Worm (Caenorhabditis elegans) whole organism, L4/young adult: ENCODE results near the gene tag-30.

Experiments
- W03F9.2 ChIP-seq: fragments of 150-350 bp; optimal IDR thresholded peaks from 2 replicates; lab custom pipeline; 2014; ENCODE audit warnings: missing biosample characterization, missing genetic modification characterization
- him-1 ChIP-seq: sonication (generic microtip); optimal IDR thresholded peaks from 2 replicates; lab custom pipeline; 2016; ENCODE audit warnings: missing genotype, missing genetic modification reagents, missing genetic modification characterization, missing compliant biosample characterization

DNA sequence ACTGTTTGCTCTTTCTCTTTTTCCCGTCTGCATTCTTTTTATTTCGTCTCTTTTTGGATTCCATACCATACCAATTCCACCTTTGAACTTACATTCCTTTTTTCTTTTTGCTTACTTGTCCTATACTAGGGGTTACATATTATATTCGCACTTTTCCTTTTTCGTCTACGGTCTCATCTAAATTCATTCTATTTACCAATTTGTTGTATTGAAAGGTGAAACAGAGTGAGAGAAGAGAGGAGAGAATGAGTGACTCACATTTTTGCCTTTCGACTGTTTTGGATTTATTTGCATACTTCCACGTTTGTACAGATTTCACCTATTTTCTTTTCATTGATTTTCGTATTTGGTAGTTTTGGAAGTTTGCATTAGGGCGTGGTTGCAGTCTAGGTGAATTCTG is 8.5 kb upstream of the tag-30 start:
- TF ChIP-seq him-1 (no peak), W03F9.2 (no peak)
